Worm (Caenorhabditis elegans) whole organism, L4/young adult: Measurements from ENCODE around the gene F08C6.5.

ENCODE experiments used
- W03F9.2 ChIP-seq: fragments of 150-350 bp; optimal IDR thresholded peaks from 2 replicates; lab custom pipeline; 2014; ENCODE audit warnings: missing biosample characterization, missing genetic modification characterization
- dao-5 ChIP-seq: sonication (generic microtip); optimal IDR thresholded peaks from 2 replicates; lab custom pipeline; 2016; ENCODE audit warnings: missing genotype, missing genetic modification characterization, moderate library complexity, missing compliant biosample characterization
- him-1 ChIP-seq: sonication (generic microtip); optimal IDR thresholded peaks from 2 replicates; lab custom pipeline; 2016; ENCODE audit warnings: missing genotype, missing genetic modification reagents, missing genetic modification characterization, missing compliant biosample characterization

Gene F08C6.5

ce11 chrX:7582223-7582622 lies 23.0 kb downstream of the F08C6.5 start:
- TF ChIP-seq W03F9.2 (tag; lab: Kevin White, UChicago) (no peak), him-1 (tag; lab: Kevin White, UChicago) (no peak), dao-5 (no peak)

- TF ChIP-seq dao-5 (no peak), W03F9.2 (tag; lab: Kevin White, UChicago) (no peak), him-1 (tag; lab: Kevin White, UChicago) (no peak)
These were observed 24.7 kb downstream of the F08C6.5 start for ce11 chrX:7583930-7584329.

- TF ChIP-seq him-1 (tag; lab: Kevin White, UChicago) (no peak), dao-5 (no peak), W03F9.2 (tag; lab: Kevin White, UChicago) (no peak)
These were observed 26.5 kb downstream of the F08C6.5 start, which contains the start of gene adt-2 for ce11 chrX:7585610-7586259. TSS of gene adt-2 (plus strand) at chrX:7586209.

ce11 chrX:7586588-7586987 lies 27.4 kb downstream of the F08C6.5 start:
- TF ChIP-seq him-1 (tag; lab: Kevin White, UChicago) (no peak), W03F9.2 (tag; lab: Kevin White, UChicago) (no peak), dao-5 (no peak)

- TF ChIP-seq W03F9.2 (tag; lab: Kevin White, UChicago) (no peak), dao-5 (no peak), him-1 (tag; lab: Kevin White, UChicago) (no peak)
These were observed 28.6 kb downstream of the F08C6.5 start for ce11 chrX:7587741-7588235.

ce11 chrX:7590756-7591155 lies 31.6 kb downstream of the F08C6.5 start:
- TF ChIP-seq him-1 (tag; lab: Kevin White, UChicago) (no peak), W03F9.2 (tag; lab: Kevin White, UChicago) (no peak), dao-5 (no peak)

ce11 chrX:7593931-7594544 lies 34.8 kb downstream of the F08C6.5 start:
- TF ChIP-seq W03F9.2 (tag; lab: Kevin White, UChicago), result no peak
- TF ChIP-seq him-1 (tag; lab: Kevin White, UChicago), result no peak
- no peak for TF ChIP-seq dao-5

- TF ChIP-seq dao-5, result no peak
- TF ChIP-seq W03F9.2 (tag; lab: Kevin White, UChicago), result no peak
- TF ChIP-seq him-1 (tag; lab: Kevin White, UChicago), result no peak
These were observed 36.8 kb downstream of the F08C6.5 start for ce11 chrX:7596029-7596428.

- no peak for TF ChIP-seq dao-5
- TF ChIP-seq W03F9.2 (tag; lab: Kevin White, UChicago), result no peak
- TF ChIP-seq him-1 (tag; lab: Kevin White, UChicago), result no peak
These were observed 37.4 kb downstream of the F08C6.5 start, which contains the start of gene C44E12.1 for ce11 chrX:7596627-7597026. TSS of gene C44E12.1 (plus strand) at chrX:7596927.

- TF ChIP-seq him-1 (tag; lab: Kevin White, UChicago), result no peak
- no peak for TF ChIP-seq dao-5
- TF ChIP-seq W03F9.2 (tag; lab: Kevin White, UChicago), result no peak
These were observed 48.8 kb downstream of the F08C6.5 start, which contains the start of gene twk-17 for ce11 chrX:7607982-7608381. TSS of gene twk-17 (minus strand) at chrX:7608082.
